Worm (Caenorhabditis elegans) whole organism, early embryonic: ENCODE measurements around the gene lipl-1.

Experiments used
- F13C5.2 ChIP-seq: sonication (generic microtip); optimal IDR thresholded peaks from 2 replicates; lab custom pipeline; 2017; ENCODE audit warnings: mild to moderate bottlenecking, missing genetic modification characterization, inconsistent platforms, missing compliant biosample characterization
- aly-1 ChIP-seq: sonication (generic microtip); optimal IDR thresholded peaks from 2 replicates; lab custom pipeline; 2016; ENCODE audit warnings: missing genetic modification characterization, missing compliant biosample characterization
- ama-1 ChIP-seq: fragments of 150-350 bp; optimal IDR thresholded peaks from 2 replicates; lab custom pipeline; 2014
- flt-1 ChIP-seq: fragments of 200-800 bp; sonication (Bioruptor generic); IDR thresholded peaks from 2 replicates; pipeline ENCODE4 v1.3.6; 2022; ENCODE audit warnings: missing genetic modification characterization, missing compliant biosample characterization
- hmbx-1 ChIP-seq: sonication (generic microtip); optimal IDR thresholded peaks from 2 replicates; lab custom pipeline; 2016; ENCODE audit warnings: mild to moderate bottlenecking, missing genetic modification characterization, missing compliant biosample characterization
- hmg-4 ChIP-seq: fragments of 200-800 bp; sonication (Bioruptor generic); optimal IDR thresholded peaks from 2 replicates; lab custom pipeline; 2018; ENCODE audit warnings: mild to moderate bottlenecking, missing genetic modification characterization, missing compliant biosample characterization
- tra-4 ChIP-seq: sonication (generic microtip); optimal IDR thresholded peaks from 2 replicates; lab custom pipeline; 2017; ENCODE audit warnings: missing genetic modification characterization, missing compliant biosample characterization

ce11 chrV:12928929-12929532 lies 9.2 kb downstream of the lipl-1 start, which contains the start of gene T16G1.2:
- TF ChIP-seq flt-1 (GFP tag; lab: Robert Waterston, UW) (no peak), ama-1 (lab: Kevin White, UChicago) (no peak), tra-4 (tag; lab: Kevin White, UChicago) (no peak), hmg-4 (no peak), hmbx-1 (tag; lab: Kevin White, UChicago) (no peak), F13C5.2 (tag; lab: Kevin White, UChicago) (no peak), aly-1 (tag; lab: Kevin White, UChicago) (no peak)
